Worm (Caenorhabditis elegans): ENCODE data around the gene srw-21.

ce11 chrV:15516476-15516875, 28.6 kb downstream of the srw-21 start:
- no peak for TF ChIP-seq nhr-77 (tag; optimal IDR thresholded peaks at IDR 0.05)
- TF ChIP-seq nhr-237 (tag; optimal IDR thresholded peaks at IDR 0.05): no peak
- TF ChIP-seq mdl-1 (tag; optimal IDR thresholded peaks at IDR 0.05): no peak
- no peak for TF ChIP-seq nfya-1 (tag; optimal IDR thresholded peaks at IDR 0.05; ENCODE audit: insufficient read depth)
- TF ChIP-seq unc-39 (tag; optimal IDR thresholded peaks at IDR 0.05): no peak
- TF ChIP-seq nhr-23 (tag; optimal IDR thresholded peaks at IDR 0.05): no peak
- no peak for TF ChIP-seq ceh-9 (tag; optimal IDR thresholded peaks at IDR 0.05)
- no peak for TF ChIP-seq nhr-12 (tag; optimal IDR thresholded peaks at IDR 0.05)
- TF ChIP-seq lsy-12 (tag; optimal IDR thresholded peaks at IDR 0.05): no peak
- TF ChIP-seq ztf-11 (tag; optimal IDR thresholded peaks at IDR 0.05): no peak
- TF ChIP-seq zag-1 (tag; optimal IDR thresholded peaks at IDR 0.05): no peak
- no peak for TF ChIP-seq daf-12 (tag; optimal IDR thresholded peaks at IDR 0.05)
- TF ChIP-seq pqm-1 (tag; optimal IDR thresholded peaks at IDR 0.05): no peak
- TF ChIP-seq egl-5 (tag; optimal IDR thresholded peaks at IDR 0.05): no peak

All from whole organism, L3 larva.